Worm (Caenorhabditis elegans) whole organism, L3 larva: ENCODE measurements around the gene ZK1290.10.

ENCODE experiments used
- R02D3.7 ChIP-seq: fragments of 150-350 bp; optimal IDR thresholded peaks from 2 replicates; lab custom pipeline; 2014; ENCODE audit warnings: missing biosample characterization, missing genetic modification characterization
- ZK546.5 ChIP-seq: sonication (generic microtip); optimal IDR thresholded peaks from 2 replicates; lab custom pipeline; 2017; ENCODE audit warnings: missing biosample characterization, missing genetic modification characterization
- ama-1 ChIP-seq: fragments of 150-350 bp; optimal IDR thresholded peaks from 2 replicates; lab custom pipeline; 2018
- ceh-28 ChIP-seq: fragments of 150-350 bp; optimal IDR thresholded peaks from 2 replicates; lab custom pipeline; 2014; ENCODE audit warnings: missing biosample characterization, missing genetic modification reagents, missing genetic modification characterization
- ceh-82 ChIP-seq: fragments of 150-350 bp; optimal IDR thresholded peaks from 2 replicates; lab custom pipeline; 2014; ENCODE audit warnings: missing biosample characterization, missing genetic modification characterization
- ceh-9 ChIP-seq: sonication (generic microtip); optimal IDR thresholded peaks from 2 replicates; lab custom pipeline; 2018; ENCODE audit warnings: missing biosample characterization, missing genetic modification characterization
- daf-12 ChIP-seq: fragments of 150-350 bp; optimal IDR thresholded peaks from 2 replicates; lab custom pipeline; 2014; ENCODE audit warnings: missing biosample characterization, missing genetic modification reagents, missing genetic modification characterization
- elt-3 ChIP-seq, 3 experiments: fragments of 150-350 bp in 1 of 3; sonication (generic microtip) in 2 of 3; optimal IDR thresholded peaks; 2 replicates in 2 of 3; 4 replicates in 1 of 3; lab custom pipeline; 2014 to 2017; ENCODE audit warnings: missing biosample characterization in 3 of 3, missing genetic modification characterization in 3 of 3
- eor-1 ChIP-seq, 2 experiments: fragments of 150-350 bp; optimal IDR thresholded peaks; 2 replicates each; lab custom pipeline; 2014 to 2018; ENCODE audit warnings: missing biosample characterization in 2 of 2, missing genetic modification characterization in 2 of 2
- fkh-10 ChIP-seq: sonication (generic microtip); optimal IDR thresholded peaks from 2 replicates; lab custom pipeline; 2017; ENCODE audit warnings: missing biosample characterization, missing genetic modification reagents, missing genetic modification characterization
- fkh-2 ChIP-seq: fragments of 150-350 bp; optimal IDR thresholded peaks from 2 replicates; lab custom pipeline; 2014; ENCODE audit warnings: missing biosample characterization, missing genetic modification reagents, missing genetic modification characterization
- fos-1 ChIP-seq: fragments of 150-350 bp; optimal IDR thresholded peaks from 2 replicates; lab custom pipeline; 2014; ENCODE audit warnings: missing biosample characterization, missing genetic modification characterization
- hmg-11 ChIP-seq: sonication (generic microtip); optimal IDR thresholded peaks from 2 replicates; lab custom pipeline; 2016; ENCODE audit warnings: missing genetic modification characterization, missing compliant biosample characterization
- jun-1 ChIP-seq: fragments of 150-350 bp; optimal IDR thresholded peaks from 2 replicates; lab custom pipeline; 2014; ENCODE audit warnings: missing biosample characterization, missing genetic modification reagents, missing genetic modification characterization
- lin-15B ChIP-seq: fragments of 150-350 bp; optimal IDR thresholded peaks from 2 replicates; lab custom pipeline; 2014; ENCODE audit warnings: missing biosample characterization, missing genetic modification characterization
- lsy-12 ChIP-seq: sonication (generic microtip); optimal IDR thresholded peaks from 2 replicates; lab custom pipeline; 2016; ENCODE audit warnings: mild to moderate bottlenecking, missing genetic modification characterization, missing compliant biosample characterization
- mdl-1 ChIP-seq: fragments of 150-350 bp; optimal IDR thresholded peaks from 2 replicates; lab custom pipeline; 2014; ENCODE audit warnings: missing biosample characterization, missing genetic modification characterization
- nfya-1 ChIP-seq: sonication (generic microtip); optimal IDR thresholded peaks from 2 replicates; lab custom pipeline; 2017; ENCODE audit warnings: missing genetic modification characterization, mild to moderate bottlenecking, missing compliant biosample characterization, antibody characterized with exemption, moderate library complexity; ENCODE audit not compliant: insufficient read depth
- nhr-11 ChIP-seq: fragments of 150-350 bp; optimal IDR thresholded peaks from 2 replicates; lab custom pipeline; 2014; ENCODE audit warnings: missing biosample characterization, missing genetic modification characterization
- nhr-12 ChIP-seq: fragments of 150-350 bp; optimal IDR thresholded peaks from 2 replicates; lab custom pipeline; 2014; ENCODE audit warnings: missing biosample characterization, missing genetic modification characterization
- nhr-23 ChIP-seq: fragments of 150-350 bp; optimal IDR thresholded peaks from 2 replicates; lab custom pipeline; 2014; ENCODE audit warnings: missing biosample characterization, missing genetic modification reagents, missing genetic modification characterization
- nhr-237 ChIP-seq: fragments of 150-350 bp; optimal IDR thresholded peaks from 2 replicates; lab custom pipeline; 2014; ENCODE audit warnings: missing biosample characterization, missing genetic modification characterization
- nhr-25 ChIP-seq: sonication (generic microtip); optimal IDR thresholded peaks from 2 replicates; lab custom pipeline; 2017; ENCODE audit warnings: missing biosample characterization, missing genetic modification characterization
- nhr-28 ChIP-seq: fragments of 150-350 bp; optimal IDR thresholded peaks from 2 replicates; lab custom pipeline; 2014; ENCODE audit warnings: missing biosample characterization, missing genetic modification characterization
- nhr-43 ChIP-seq: sonication (generic microtip); optimal IDR thresholded peaks from 2 replicates; lab custom pipeline; 2016; ENCODE audit warnings: mild to moderate bottlenecking, missing genetic modification characterization, missing compliant biosample characterization; ENCODE audit not compliant: poor library complexity, severe bottlenecking
- nhr-76 ChIP-seq: fragments of 150-350 bp; sonication (generic microtip); optimal IDR thresholded peaks from 5 replicates; lab custom pipeline; 2014; ENCODE audit warnings: missing biosample characterization, missing genetic modification characterization
- nhr-77 ChIP-seq: fragments of 150-350 bp; optimal IDR thresholded peaks from 2 replicates; lab custom pipeline; 2014; ENCODE audit warnings: missing biosample characterization, missing genetic modification characterization
- pha-4 ChIP-seq: fragments of 150-350 bp; optimal IDR thresholded peaks from 2 replicates; lab custom pipeline; 2014; ENCODE audit warnings: missing biosample characterization, missing genetic modification reagents, missing genetic modification characterization
- pqm-1 ChIP-seq: fragments of 150-350 bp; optimal IDR thresholded peaks from 2 replicates; lab custom pipeline; 2017; ENCODE audit warnings: missing biosample characterization, missing genetic modification characterization, inconsistent platforms
- sea-2 ChIP-seq: fragments of 150-350 bp; sonication (generic microtip); optimal IDR thresholded peaks from 4 replicates; lab custom pipeline; 2014; ENCODE audit warnings: missing biosample characterization, missing genetic modification reagents, missing genetic modification characterization
- skn-1 ChIP-seq: fragments of 150-350 bp; optimal IDR thresholded peaks from 2 replicates; lab custom pipeline; 2014; ENCODE audit warnings: missing biosample characterization, missing genetic modification characterization
- snpc-4 ChIP-seq: fragments of 150-350 bp; optimal IDR thresholded peaks from 2 replicates; lab custom pipeline; 2014; ENCODE audit warnings: missing biosample characterization, missing genetic modification characterization
- tbx-2 ChIP-seq: sonication (generic microtip); optimal IDR thresholded peaks from 2 replicates; lab custom pipeline; 2016; ENCODE audit warnings: mild to moderate bottlenecking, missing genetic modification characterization, missing compliant biosample characterization
- ztf-4 ChIP-seq: fragments of 150-350 bp; optimal IDR thresholded peaks from 2 replicates; lab custom pipeline; 2014; ENCODE audit warnings: missing biosample characterization, missing genetic modification characterization

Gene ZK1290.10

DNA sequence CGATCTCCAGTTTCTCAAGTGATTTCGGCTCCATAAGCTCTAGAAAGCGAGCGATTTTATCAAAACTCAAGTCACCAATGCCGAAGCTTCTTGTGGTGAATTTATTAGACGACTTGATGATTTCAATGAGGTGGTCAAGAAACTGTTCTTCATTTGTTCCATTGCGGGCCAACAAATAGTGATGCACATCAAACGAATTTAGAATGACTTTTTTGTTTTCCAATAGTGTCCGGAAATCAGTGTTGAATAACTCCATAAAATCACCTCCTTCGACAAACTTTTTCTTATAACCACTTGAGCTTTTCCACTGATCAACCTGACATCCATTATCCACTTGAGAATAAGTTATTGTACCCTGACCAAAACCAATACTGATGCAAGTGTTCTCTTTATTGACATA, 6.4 kb downstream of the ZK1290.10 start:
- TF ChIP-seq nhr-28 (no peak), nhr-12 (tag; lab: Kevin White, UChicago) (no peak), R02D3.7 (tag; lab: Kevin White, UChicago) (no peak), pha-4 (tag; lab: Kevin White, UChicago) (no peak), ama-1 (lab: Kevin White, UChicago) (no peak), sea-2 (GFP tag; lab: Kevin White, UChicago) (no peak), snpc-4 (no peak), fos-1 (tag; lab: Kevin White, UChicago) (no peak), nhr-43 (tag; lab: Kevin White, UChicago) (no peak), nhr-237 (tag; lab: Kevin White, UChicago) (no peak), lsy-12 (no peak), eor-1 (tag; optimal IDR thresholded peaks at IDR 0.05; lab: Kevin White, UChicago) (no peak), ceh-9 (tag; lab: Kevin White, UChicago) (no peak), fkh-10 (GFP tag; lab: Kevin White, UChicago) (no peak), nfya-1 (no peak), skn-1 (no peak), pqm-1 (tag; lab: Kevin White, UChicago) (no peak), jun-1 (tag; lab: Kevin White, UChicago) (no peak), ceh-82 (tag; lab: Kevin White, UChicago) (no peak), nhr-11 (tag; lab: Kevin White, UChicago) (no peak)

DNA sequence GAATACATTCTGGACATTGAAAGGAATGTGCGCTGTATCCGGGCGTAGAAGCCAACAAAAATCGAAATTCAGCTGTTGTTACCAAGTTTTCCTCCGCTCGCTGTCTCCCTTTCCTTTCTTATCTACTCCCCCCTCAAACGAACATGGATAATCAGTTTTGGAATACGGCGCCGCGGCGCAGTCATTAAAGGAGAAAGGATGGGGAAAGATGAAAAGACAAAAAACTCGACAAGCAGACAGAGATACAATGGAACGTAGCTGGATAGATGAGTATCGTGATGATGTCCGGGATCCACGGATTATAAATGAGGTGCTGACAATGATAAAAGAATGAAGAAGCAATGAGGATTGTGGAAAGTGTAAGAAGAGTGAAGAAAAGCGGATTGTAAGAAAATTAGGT, 8.3 kb downstream of the ZK1290.10 start:
- TF ChIP-seq ceh-28 (tag; lab: Kevin White, UChicago) (peak; percentile 6), nfya-1 (peak; percentile 24), nhr-43 (tag; lab: Kevin White, UChicago) (peak; percentile 33), nhr-25 (tag; lab: Kevin White, UChicago) (peak; percentile 9), elt-3 (tag; optimal IDR thresholded peaks at IDR 0.05; lab: Kevin White, UChicago) (peak; percentile 29 to 77 (median 72)), skn-1 (no peak), ZK546.5 (tag; lab: Kevin White, UChicago) (no peak), ama-1 (lab: Kevin White, UChicago) (peak; percentile 89), daf-12 (no peak), nhr-23 (peak; percentile 69), R02D3.7 (tag; lab: Kevin White, UChicago) (peak; percentile 36)
- TF ChIP-seq, all 47 proteins: peak for 8

- peak; percentile 51 for TF ChIP-seq nhr-43 (tag; lab: Kevin White, UChicago)
- no peak for TF ChIP-seq sea-2 (GFP tag; lab: Kevin White, UChicago)
- peak; percentile 32 for TF ChIP-seq ama-1 (lab: Kevin White, UChicago)
- TF ChIP-seq fkh-2 (tag; lab: Kevin White, UChicago): no peak
- TF ChIP-seq fos-1 (tag; lab: Kevin White, UChicago): no peak
- no peak for TF ChIP-seq lin-15B
- TF ChIP-seq, all 47 proteins: peak for 2
These were observed 8.9 kb downstream of the ZK1290.10 start for ce11 chrII:7544782-7545181.

DNA sequence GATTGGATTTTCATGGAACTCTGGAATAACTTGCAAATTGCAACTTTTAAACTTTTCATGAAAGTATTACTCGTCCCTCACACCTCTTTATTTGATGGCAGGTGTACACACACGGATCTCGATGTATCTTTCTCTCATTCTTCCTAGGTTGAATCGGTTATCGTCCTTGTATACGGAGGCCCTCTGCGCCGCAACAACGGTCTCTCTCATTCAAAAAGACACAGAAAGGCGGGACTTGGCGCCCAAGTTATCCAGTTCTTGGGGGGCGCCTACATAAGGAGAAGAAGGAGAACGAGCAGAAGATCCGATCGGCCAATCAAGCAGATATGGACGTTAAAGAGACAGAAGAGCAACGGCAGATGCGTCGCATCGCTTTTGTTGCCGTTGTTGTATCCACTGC, 9.9 kb downstream of the ZK1290.10 start, which contains the start of gene rol-8:
TSS of gene rol-8 (plus strand) at position 301 of the 400 bp plus-strand sequence.
- TF ChIP-seq lsy-12: no peak
- no peak for TF ChIP-seq ceh-28 (tag; lab: Kevin White, UChicago)
- TF ChIP-seq elt-3 (tag; optimal IDR thresholded peaks at IDR 0.05; lab: Kevin White, UChicago): no peak
- no peak for TF ChIP-seq nhr-23
- TF ChIP-seq ZK546.5 (tag; lab: Kevin White, UChicago): no peak
- no peak for TF ChIP-seq nhr-25 (tag; lab: Kevin White, UChicago)
- no peak for TF ChIP-seq eor-1 (tag; optimal IDR thresholded peaks at IDR 0.05; lab: Kevin White, UChicago)
- TF ChIP-seq nhr-28: no peak
- TF ChIP-seq tbx-2 (tag; lab: Kevin White, UChicago): no peak
- no peak for TF ChIP-seq hmg-11 (tag; lab: Kevin White, UChicago)
- no peak for TF ChIP-seq ztf-4 (tag; lab: Kevin White, UChicago)
- no peak for TF ChIP-seq mdl-1
- TF ChIP-seq nhr-76 (tag; lab: Kevin White, UChicago): no peak
- no peak for TF ChIP-seq nhr-77 (tag; lab: Kevin White, UChicago)
- TF ChIP-seq pqm-1 (tag; lab: Kevin White, UChicago): no peak
- TF ChIP-seq sea-2 (GFP tag; lab: Kevin White, UChicago): no peak
- TF ChIP-seq nfya-1: no peak
- no peak for TF ChIP-seq ceh-82 (tag; lab: Kevin White, UChicago)
- no peak for TF ChIP-seq fkh-2 (tag; lab: Kevin White, UChicago)
